Worm (Caenorhabditis elegans): ENCODE results near the gene cni-1.

Gene cni-1

DNA sequence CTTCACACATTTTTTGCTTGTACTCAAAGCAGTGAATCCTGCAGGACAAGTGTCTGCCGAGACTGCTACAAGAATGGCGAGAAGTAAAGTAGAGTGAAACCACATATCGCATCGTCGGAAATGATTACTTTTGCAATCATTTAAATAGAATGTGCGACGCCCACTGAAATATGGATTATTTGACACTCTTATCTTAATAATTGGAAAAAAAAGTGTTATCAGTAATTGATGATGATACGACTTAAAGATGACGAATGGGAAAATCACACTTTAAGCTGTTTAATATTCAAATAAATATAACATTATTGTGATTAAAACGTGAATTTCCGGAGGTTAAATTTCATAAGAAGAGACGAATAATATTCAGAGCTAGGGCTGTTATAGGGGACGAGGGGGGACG is 42.2 kb upstream of the cni-1 start, which contains the start of gene clec-41:
clec-41 (minus strand) TSS at position 147 of the 400 bp plus-strand sequence.
- TF ChIP-seq nhr-129 (tag; optimal IDR thresholded peaks at IDR 0.05) (no peak), skn-1 (tag; optimal IDR thresholded peaks at IDR 0.05) (no peak), fos-1 (tag; optimal IDR thresholded peaks at IDR 0.05) (peak; percentile 96), lsy-2 (tag; optimal IDR thresholded peaks at IDR 0.05) (no peak)

DNA sequence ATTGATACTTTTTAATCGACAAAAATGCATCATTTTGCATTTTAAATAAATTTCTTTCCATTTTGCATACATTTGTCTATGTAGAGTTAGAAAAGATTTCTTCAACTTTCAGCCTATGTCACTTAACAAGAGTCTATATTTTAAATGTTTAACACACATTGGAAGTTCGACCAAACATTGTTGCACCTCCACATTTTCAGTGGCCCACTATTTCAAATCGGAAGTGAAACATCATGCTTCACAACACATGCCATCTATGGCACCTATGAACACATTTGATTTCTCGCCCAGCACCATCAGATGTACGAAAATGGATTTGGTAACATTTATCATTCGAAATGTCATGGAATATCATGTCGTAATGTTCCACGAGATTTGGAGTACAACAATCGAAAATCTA is 41.4 kb upstream of the cni-1 start, which contains the start of gene dhc-3:
dhc-3 (plus strand) TSS at position 301 of the 400 bp plus-strand sequence.
- TF ChIP-seq peb-1 (tag; optimal IDR thresholded peaks at IDR 0.05), result no peak
- TF ChIP-seq snpc-4 (tag; optimal IDR thresholded peaks at IDR 0.05), result no peak
- no peak for TF ChIP-seq crh-2 (tag; optimal IDR thresholded peaks at IDR 0.05)

- TF ChIP-seq lin-39 (tag; optimal IDR thresholded peaks at IDR 0.05) (no peak), C34F6.9 (tag; optimal IDR thresholded peaks at IDR 0.05) (no peak), R02D3.7 (tag; optimal IDR thresholded peaks at IDR 0.05) (no peak), elt-3 (tag; optimal IDR thresholded peaks at IDR 0.05) (no peak), nhr-10 (tag; optimal IDR thresholded peaks at IDR 0.05) (no peak), skn-1 (tag; optimal IDR thresholded peaks at IDR 0.05) (no peak), zag-1 (tag; optimal IDR thresholded peaks at IDR 0.05) (no peak), mdl-1 (tag; optimal IDR thresholded peaks at IDR 0.05) (no peak), peb-1 (tag; optimal IDR thresholded peaks at IDR 0.05) (no peak), Y55F3AM.14 (GFP tag; optimal IDR thresholded peaks at IDR 0.05) (no peak), ZK546.5 (tag; optimal IDR thresholded peaks at IDR 0.05) (no peak), alr-1 (tag; optimal IDR thresholded peaks at IDR 0.05) (no peak), ztf-1 (GFP tag; conservative IDR thresholded peaks at IDR 0.05) (no peak), nhr-11 (tag; optimal IDR thresholded peaks at IDR 0.05) (no peak), crh-2 (tag; optimal IDR thresholded peaks at IDR 0.05) (no peak), nhr-129 (tag; optimal IDR thresholded peaks at IDR 0.05) (no peak), lin-13 (GFP tag; optimal IDR thresholded peaks at IDR 0.05) (no peak), blmp-1 (tag; optimal IDR thresholded peaks at IDR 0.05; ENCODE audit: insufficient read depth) (no peak)
These were observed 27.6 kb upstream of the cni-1 start, which contains the start of gene noca-1 for ce11 chrV:13152575-13152974. Gene noca-1, plus strand, starts transcription at chrV:13152919.

DNA sequence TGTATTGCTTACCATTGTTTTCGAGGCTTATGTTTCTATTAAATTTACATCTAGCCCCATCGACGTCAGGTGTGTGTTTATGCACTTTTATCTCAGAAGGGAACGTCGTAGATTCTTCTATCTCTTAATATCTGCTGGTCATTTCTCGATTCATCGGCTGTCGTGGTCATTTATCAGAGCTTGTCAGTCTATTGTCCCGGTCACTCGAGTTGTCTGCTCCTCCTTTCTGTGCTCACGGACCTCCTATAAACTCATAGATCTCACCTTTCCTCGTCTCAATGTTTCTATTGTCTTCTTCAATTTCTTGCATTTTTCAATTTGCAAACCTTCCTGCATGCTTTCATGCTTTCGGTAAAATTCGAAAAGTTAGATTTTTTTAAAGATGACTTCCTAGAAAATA is 25.9 kb upstream of the cni-1 start:
- TF ChIP-seq Y55F3AM.14 (GFP tag; optimal IDR thresholded peaks at IDR 0.05), result no peak
- no peak for TF ChIP-seq mbf-1 (tag; optimal IDR thresholded peaks at IDR 0.05)
- TF ChIP-seq sma-9 (GFP tag; optimal IDR thresholded peaks at IDR 0.05), result no peak
- TF ChIP-seq sma-9 (tag; optimal IDR thresholded peaks at IDR 0.05), result no peak
- no peak for TF ChIP-seq dmd-4 (tag; optimal IDR thresholded peaks at IDR 0.05)
- TF ChIP-seq nhr-237 (tag; optimal IDR thresholded peaks at IDR 0.05), result no peak
- no peak for TF ChIP-seq ztf-4 (tag; optimal IDR thresholded peaks at IDR 0.05)
- no peak for TF ChIP-seq nhr-10 (tag; optimal IDR thresholded peaks at IDR 0.05)
- TF ChIP-seq ama-1 (optimal IDR thresholded peaks at IDR 0.05), result no peak
- no peak for TF ChIP-seq nhr-6 (tag; optimal IDR thresholded peaks at IDR 0.05)
- TF ChIP-seq unc-62 (GFP tag; optimal IDR thresholded peaks at IDR 0.05), result no peak
- TF ChIP-seq crh-2 (tag; optimal IDR thresholded peaks at IDR 0.05), result no peak
- TF ChIP-seq nhr-129 (tag; optimal IDR thresholded peaks at IDR 0.05), result no peak
- TF ChIP-seq nhr-12 (tag; optimal IDR thresholded peaks at IDR 0.05), result no peak
- no peak for TF ChIP-seq lsy-2 (tag; optimal IDR thresholded peaks at IDR 0.05)

DNA sequence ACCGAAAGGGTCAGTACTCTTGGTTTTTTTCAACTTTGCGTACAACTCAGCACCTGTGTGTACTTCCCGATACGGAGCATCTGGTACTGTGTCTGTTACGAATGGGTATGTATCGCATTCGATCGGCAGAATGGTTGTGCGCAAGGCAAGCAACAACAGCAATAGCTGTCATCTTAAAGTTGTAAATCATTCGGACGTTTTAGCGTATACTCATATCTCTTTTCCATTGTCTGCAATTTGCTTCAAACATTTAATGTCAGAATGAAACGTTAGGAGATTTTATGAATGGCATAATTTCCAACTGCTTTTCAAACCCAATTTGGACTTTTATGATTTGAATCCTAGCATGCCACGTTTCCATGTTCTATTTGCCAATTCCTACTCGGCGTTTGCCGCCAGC is 23.1 kb upstream of the cni-1 start:
- TF ChIP-seq elt-1 (tag; optimal IDR thresholded peaks at IDR 0.05), result no peak
- TF ChIP-seq dmd-4 (tag; optimal IDR thresholded peaks at IDR 0.05), result no peak
- TF ChIP-seq lsy-2 (tag; optimal IDR thresholded peaks at IDR 0.05), result no peak
- no peak for TF ChIP-seq Y55F3AM.14 (GFP tag; optimal IDR thresholded peaks at IDR 0.05)
- TF ChIP-seq ztf-4 (tag; optimal IDR thresholded peaks at IDR 0.05), result no peak
- TF ChIP-seq zag-1 (tag; optimal IDR thresholded peaks at IDR 0.05), result no peak
- no peak for TF ChIP-seq aly-2 (tag; optimal IDR thresholded peaks at IDR 0.05)
- TF ChIP-seq sma-9 (GFP tag; optimal IDR thresholded peaks at IDR 0.05), result no peak
- no peak for TF ChIP-seq sma-9 (tag; optimal IDR thresholded peaks at IDR 0.05)
- TF ChIP-seq blmp-1 (tag; optimal IDR thresholded peaks at IDR 0.05; ENCODE audit: insufficient read depth), result no peak
- no peak for TF ChIP-seq gmeb-1 (tag; optimal IDR thresholded peaks at IDR 0.05)
- TF ChIP-seq elt-3 (tag; optimal IDR thresholded peaks at IDR 0.05), result no peak
- no peak for TF ChIP-seq sma-3 (GFP tag; optimal IDR thresholded peaks at IDR 0.05)
- no peak for TF ChIP-seq peb-1 (tag; optimal IDR thresholded peaks at IDR 0.05)
- no peak for TF ChIP-seq alr-1 (tag; optimal IDR thresholded peaks at IDR 0.05)
- no peak for TF ChIP-seq unc-39 (tag; optimal IDR thresholded peaks at IDR 0.05)
- TF ChIP-seq nhr-10 (tag; optimal IDR thresholded peaks at IDR 0.05), result no peak
- TF ChIP-seq nhr-25 (tag; optimal IDR thresholded peaks at IDR 0.05), result no peak
- no peak for TF ChIP-seq nhr-237 (tag; optimal IDR thresholded peaks at IDR 0.05)
- no peak for TF ChIP-seq nhr-23 (tag; optimal IDR thresholded peaks at IDR 0.05)

All from whole organism, L2 larva.